Fruit fly (Drosophila melanogaster) whole organism, pupa: ENCODE results near the gene bys.

Experiments
- CG10348 ChIP-seq: fragments of 200-800 bp; sonication (Bioruptor generic); IDR thresholded peaks from 2 replicates; pipeline ENCODE4 v1.3.6; 2022; ENCODE audit warnings: missing biosample characterization, missing genetic modification characterization
- CG12605 ChIP-seq: fragments of 200-800 bp; sonication (Bioruptor generic); IDR thresholded peaks from 2 replicates; pipeline ENCODE4 v1.3.6; 2022; ENCODE audit warnings: missing biosample characterization, missing genetic modification characterization
- CG13204 ChIP-seq: fragments of 200-800 bp; sonication (Bioruptor generic); optimal IDR thresholded peaks from 2 replicates; lab custom pipeline; 2018; ENCODE audit warnings: missing biosample characterization, mild to moderate bottlenecking, missing genetic modification characterization, moderate library complexity
- CG14655 ChIP-seq: fragments of 200-800 bp; sonication (Bioruptor generic); optimal IDR thresholded peaks from 3 replicates; lab custom pipeline; 2017; ENCODE audit warnings: mild to moderate bottlenecking, missing biosample characterization, missing genetic modification reagents, missing genetic modification characterization
- CG15710 ChIP-seq: fragments of 200-800 bp; sonication (Bioruptor generic); optimal IDR thresholded peaks from 2 replicates; lab custom pipeline; 2018; ENCODE audit warnings: missing biosample characterization, mild to moderate bottlenecking, missing genetic modification characterization, moderate library complexity
- CG17806 ChIP-seq: fragments of 200-800 bp; sonication (Bioruptor generic); optimal IDR thresholded peaks from 2 replicates; lab custom pipeline; 2018; ENCODE audit warnings: missing biosample characterization, mild to moderate bottlenecking, missing genetic modification characterization, moderate library complexity
- CG32121 ChIP-seq: fragments of 200-800 bp; sonication (Bioruptor generic); IDR thresholded peaks from 2 replicates; pipeline ENCODE4 v1.3.6; 2022; ENCODE audit warnings: missing biosample characterization, missing genetic modification characterization
- CG34367 ChIP-seq: fragments of 200-800 bp; sonication (Bioruptor generic); optimal IDR thresholded peaks from 2 replicates; lab custom pipeline; 2018; ENCODE audit warnings: missing biosample characterization, mild to moderate bottlenecking, missing genetic modification characterization
- CG4496 ChIP-seq: fragments of 200-800 bp; sonication (Bioruptor generic); IDR thresholded peaks from 3 replicates; pipeline ENCODE4 v1.3.6; 2022; ENCODE audit warnings: missing biosample characterization, missing genetic modification characterization
- CG8159 ChIP-seq: fragments of 200-800 bp; sonication (Bioruptor generic); optimal IDR thresholded peaks from 3 replicates; lab custom pipeline; 2018; ENCODE audit warnings: missing biosample characterization, mild to moderate bottlenecking, missing genetic modification characterization, moderate library complexity
- CG8301 ChIP-seq: fragments of 200-800 bp; sonication (Bioruptor generic); optimal IDR thresholded peaks from 2 replicates; lab custom pipeline; 2018; ENCODE audit warnings: missing biosample characterization, mild to moderate bottlenecking, missing genetic modification characterization
- CG9948 ChIP-seq: fragments of 200-800 bp; sonication (Bioruptor generic); optimal IDR thresholded peaks from 2 replicates; lab custom pipeline; 2018; ENCODE audit warnings: missing biosample characterization, mild to moderate bottlenecking, missing genetic modification characterization, moderate library complexity
- D1 ChIP-seq: fragments of 200-800 bp; sonication (Bioruptor generic); optimal IDR thresholded peaks from 2 replicates; lab custom pipeline; 2018; ENCODE audit warnings: missing biosample characterization, mild to moderate bottlenecking, missing genetic modification characterization, moderate library complexity
- EcR ChIP-seq: fragments of 200-800 bp; sonication (Bioruptor generic); optimal IDR thresholded peaks from 3 replicates; lab custom pipeline; 2019; ENCODE audit warnings: missing biosample characterization, missing genetic modification characterization, mild to moderate bottlenecking, moderate library complexity, missing genetic modification reagents
- Ets98B ChIP-seq: fragments of 200-800 bp; sonication (Bioruptor generic); IDR thresholded peaks from 2 replicates; pipeline ENCODE4 v1.3.6; 2022; ENCODE audit warnings: missing biosample characterization, missing genetic modification characterization
- Pif1A ChIP-seq: fragments of 200-800 bp; sonication (Bioruptor generic); optimal IDR thresholded peaks from 3 replicates; lab custom pipeline; 2016; ENCODE audit warnings: missing biosample characterization, missing genetic modification characterization
- Pif1B ChIP-seq: fragments of 200-800 bp; sonication (Bioruptor generic); optimal IDR thresholded peaks from 3 replicates; lab custom pipeline; 2016; ENCODE audit warnings: missing biosample characterization, missing genetic modification characterization
- Snoo ChIP-seq: fragments of 200-800 bp; sonication (Bioruptor generic); optimal IDR thresholded peaks from 3 replicates; lab custom pipeline; 2017; ENCODE audit warnings: missing biosample characterization, mild to moderate bottlenecking, missing genetic modification characterization, inconsistent platforms
- fd96Ca ChIP-seq: fragments of 200-800 bp; sonication (Bioruptor generic); IDR thresholded peaks from 3 replicates; pipeline ENCODE4 v1.3.6; 2022; ENCODE audit warnings: missing biosample characterization, missing genetic modification characterization
- gl ChIP-seq: fragments of 200-800 bp; sonication (Bioruptor generic); optimal IDR thresholded peaks from 2 replicates; lab custom pipeline; 2018; ENCODE audit warnings: missing biosample characterization, mild to moderate bottlenecking, missing genetic modification characterization
- rn ChIP-seq: fragments of 200-800 bp; sonication (Bioruptor generic); IDR thresholded peaks from 2 replicates; pipeline ENCODE4 v1.3.6; 2022; ENCODE audit warnings: missing biosample characterization, missing genetic modification characterization

Gene bys

dm6 chrX:7891596-7892538 lies 9.8 kb upstream of the bys start, which contains the start of gene Nek2:
Gene Nek2 (minus strand): TSS chrX:7891646.
- TF ChIP-seq Pif1B (GFP tag; lab: Kevin White, UChicago) (peak; percentile 26), EcR (GFP tag; lab: Kevin White, UChicago) (peak; percentile 32), fd96Ca (GFP tag; lab: Robert Waterston, UW) (no peak), CG4496 (GFP tag; lab: Robert Waterston, UW) (no peak), CG34367 (tag; lab: Kevin White, UChicago) (peak; percentile 22), CG15710 (tag; lab: Kevin White, UChicago) (peak; percentile 7), CG9948 (peak; percentile 32), CG10348 (no peak), CG13204 (GFP tag; lab: Kevin White, UChicago) (no peak), gl (no peak), Pif1A (GFP tag; lab: Kevin White, UChicago) (peak; percentile 15), CG8301 (tag; lab: Kevin White, UChicago) (peak; percentile 38), D1 (tag; lab: Kevin White, UChicago) (peak; percentile 1), CG32121 (GFP tag; lab: Robert Waterston, UW) (no peak), Snoo (peak; percentile 23), CG17806 (no peak), Ets98B (GFP tag; lab: Robert Waterston, UW) (no peak), CG8159 (tag; lab: Kevin White, UChicago) (peak; percentile 40), CG14655 (peak; percentile 48), CG12605 (GFP tag; lab: Robert Waterston, UW) (no peak), rn (GFP tag; lab: Robert Waterston, UW) (no peak)

- TF ChIP-seq Pif1A (GFP tag; lab: Kevin White, UChicago) (peak; percentile 63), CG17806 (peak; percentile 47), CG4496 (GFP tag; lab: Robert Waterston, UW) (peak; percentile 58; the same call in 2 of the 3 replicates), CG8159 (tag; lab: Kevin White, UChicago) (peak; percentile 58), rn (GFP tag; lab: Robert Waterston, UW) (no peak), CG12605 (GFP tag; lab: Robert Waterston, UW) (no peak), CG15710 (tag; lab: Kevin White, UChicago) (peak; percentile 65), Snoo (peak; percentile 44), CG14655 (peak; percentile 77), CG8301 (tag; lab: Kevin White, UChicago) (peak; percentile 54), CG9948 (peak; percentile 56), D1 (tag; lab: Kevin White, UChicago) (no peak), CG34367 (tag; lab: Kevin White, UChicago) (peak; percentile 33), fd96Ca (GFP tag; lab: Robert Waterston, UW) (no peak), CG13204 (GFP tag; lab: Kevin White, UChicago) (no peak), Ets98B (GFP tag; lab: Robert Waterston, UW) (0 out of 2 replicates have a peak, but pooled peaks have one; percentile 7)
Measured at dm6 chrX:7892539-7892899, 9.2 kb upstream of the bys start.

DNA sequence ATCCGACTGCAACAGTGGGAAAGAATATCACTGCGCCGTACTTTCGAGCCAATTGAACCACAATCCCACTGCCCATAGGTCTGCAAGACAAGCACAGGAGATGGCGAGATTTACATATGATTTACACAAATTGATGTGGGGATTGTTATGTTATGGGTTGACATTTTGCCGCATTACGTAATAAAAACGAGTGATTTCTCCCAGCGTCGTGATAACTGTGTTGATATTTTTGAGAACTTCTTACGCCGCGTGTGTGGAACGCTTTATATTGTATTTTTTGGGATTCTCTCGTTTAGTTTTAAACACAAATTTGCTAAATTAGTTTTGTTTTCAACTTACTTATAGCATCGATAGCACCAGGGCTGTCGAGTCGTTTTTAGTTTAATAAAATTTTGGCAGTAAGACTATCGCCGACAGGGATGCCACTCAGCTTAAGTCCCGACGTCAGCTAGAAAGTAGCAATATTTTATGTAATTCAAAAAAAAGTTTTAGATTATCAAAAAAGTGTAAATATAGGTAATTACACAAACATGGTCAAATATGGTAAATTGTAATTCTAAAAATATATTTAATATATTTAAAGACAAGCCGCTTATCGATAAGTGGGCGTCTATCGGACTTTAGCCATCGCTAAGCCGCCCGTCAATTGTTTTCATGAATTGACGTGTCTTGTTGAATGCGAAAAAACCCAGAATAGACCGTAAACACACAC lies 8.1 kb upstream of the bys start, which contains the start of the genes CG45089, ND-MNLL and p115:
CG45089 (minus strand) TSS at position 388 of the 712 bp plus-strand sequence.
ND-MNLL (minus strand) TSS at position 388 of the 712 bp plus-strand sequence.
p115 (plus strand) TSS at position 621 of the 712 bp plus-strand sequence.
- TF ChIP-seq Pif1A (GFP tag; lab: Kevin White, UChicago) (peak; percentile 46), CG12605 (GFP tag; lab: Robert Waterston, UW) (no peak), Ets98B (GFP tag; lab: Robert Waterston, UW) (peak; percentile 17; the same call in 1 of the 2 replicates), CG10348 (no peak), CG8159 (tag; lab: Kevin White, UChicago) (peak; percentile 40), CG15710 (tag; lab: Kevin White, UChicago) (peak; percentile 38), CG9948 (peak; percentile 20), Pif1B (GFP tag; lab: Kevin White, UChicago) (peak; percentile 32), rn (GFP tag; lab: Robert Waterston, UW) (no peak), D1 (tag; lab: Kevin White, UChicago) (no peak), CG8301 (tag; lab: Kevin White, UChicago) (no peak), Snoo (peak; percentile 10), CG32121 (GFP tag; lab: Robert Waterston, UW) (peak; percentile 48; the same call in 1 of the 2 replicates), CG17806 (peak; percentile 21), CG14655 (no peak), CG4496 (GFP tag; lab: Robert Waterston, UW) (0 out of 3 replicates have a peak, but pooled peaks have one; percentile 26)

dm6 chrX:7900659-7901058 lies 1.0 kb upstream of the bys start:
- no peak for TF ChIP-seq CG34367 (tag; lab: Kevin White, UChicago)
- no peak for TF ChIP-seq CG14655
- no peak for TF ChIP-seq CG15710 (tag; lab: Kevin White, UChicago)
- no peak for TF ChIP-seq EcR (GFP tag; lab: Kevin White, UChicago)
- TF ChIP-seq CG32121 (GFP tag; lab: Robert Waterston, UW) = no peak
- no peak for TF ChIP-seq CG10348
- TF ChIP-seq D1 (tag; lab: Kevin White, UChicago) = no peak
- TF ChIP-seq CG13204 (GFP tag; lab: Kevin White, UChicago) = no peak
- no peak for TF ChIP-seq Pif1B (GFP tag; lab: Kevin White, UChicago)
- no peak for TF ChIP-seq CG8301 (tag; lab: Kevin White, UChicago)
- TF ChIP-seq fd96Ca (GFP tag; lab: Robert Waterston, UW) = no peak
- no peak for TF ChIP-seq Snoo
- TF ChIP-seq CG9948 = no peak
- TF ChIP-seq CG17806 = no peak
- no peak for TF ChIP-seq CG12605 (GFP tag; lab: Robert Waterston, UW)
- no peak for TF ChIP-seq Pif1A (GFP tag; lab: Kevin White, UChicago)
- TF ChIP-seq rn (GFP tag; lab: Robert Waterston, UW) = no peak
- TF ChIP-seq Ets98B (GFP tag; lab: Robert Waterston, UW) = no peak
- TF ChIP-seq, all 21 proteins: peak for 0
